Worm (Caenorhabditis elegans): Measurements from ENCODE around the gene srbc-12.
"Not testable (repeated sequence)": the region's sequence is repeated elsewhere in the genome, so short reads cannot be mapped to it uniquely, and the experiment has no call there.

Gene srbc-12

DNA sequence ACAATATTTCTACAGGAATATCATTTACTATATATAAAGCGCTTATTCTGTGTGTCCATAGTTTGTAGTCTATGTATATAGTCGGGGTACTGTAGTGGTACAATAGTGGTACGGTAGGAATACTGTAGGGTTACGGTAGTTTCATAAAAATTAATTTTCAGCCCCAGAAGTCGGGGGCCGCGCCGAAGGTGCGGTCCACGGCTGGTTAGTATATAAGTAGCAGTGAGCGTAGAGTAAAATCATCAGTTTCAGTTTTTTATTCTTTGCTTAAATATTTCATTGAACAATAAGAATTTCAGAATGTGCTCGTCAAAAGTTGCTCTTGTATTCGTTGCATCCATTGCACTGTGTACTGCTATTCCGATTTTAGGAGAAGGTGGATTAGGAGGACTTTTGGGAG, 41.2 kb downstream of the srbc-12 start, which contains the start of gene srlf-22:
srlf-22 (plus strand) TSS at position 301 of the 400 bp plus-strand sequence.
- TF ChIP-seq hnd-1, ceh-36, B0310.2 (tag; optimal IDR thresholded peaks at IDR 0.05): not testable (repeated sequence)

DNA sequence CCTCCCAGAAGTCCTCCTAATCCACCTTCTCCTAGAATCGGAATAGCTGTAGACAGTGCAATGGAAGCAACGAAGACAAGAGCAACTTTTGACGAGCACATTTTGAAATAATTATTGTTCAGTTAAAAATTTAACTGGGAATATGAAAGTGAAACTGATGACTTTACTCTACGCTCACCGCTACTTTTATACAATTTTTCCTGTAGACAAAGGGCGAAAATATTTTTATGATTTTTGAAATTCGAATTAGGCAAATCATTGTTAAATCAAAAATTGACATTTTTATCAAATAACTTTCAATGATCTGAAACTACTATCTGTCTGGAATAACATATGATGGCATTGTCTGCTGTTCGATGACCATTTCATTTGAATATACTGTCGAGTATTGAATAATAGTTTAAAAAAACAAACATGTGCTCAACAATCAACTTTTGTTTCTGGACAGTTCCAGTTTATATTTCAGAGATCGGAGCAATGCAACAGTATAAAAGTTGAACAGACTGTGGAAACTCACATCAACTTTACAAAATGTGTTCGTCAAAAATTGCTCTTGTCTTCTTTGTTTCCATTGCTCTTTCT, 43.9 kb downstream of the srbc-12 start, which contains the start of the genes srlf-23 and srlf-20:
srlf-23 (minus strand) TSS at position 101 of the 582 bp plus-strand sequence.
srlf-20 (plus strand) TSS at position 532 of the 582 bp plus-strand sequence.
- no peak for TF ChIP-seq tra-4 (tag; optimal IDR thresholded peaks at IDR 0.05)
- no peak for TF ChIP-seq aly-1 (tag; optimal IDR thresholded peaks at IDR 0.05)
- no peak for TF ChIP-seq ceh-36 (tag; optimal IDR thresholded peaks at IDR 0.05)
- no peak for TF ChIP-seq flt-1 (GFP tag; IDR thresholded peaks at IDR 0.05)
- TF ChIP-seq pes-1 (GFP tag; IDR thresholded peaks at IDR 0.05), result no peak
- no peak for TF ChIP-seq hnd-1 (tag; optimal IDR thresholded peaks at IDR 0.05)
- TF ChIP-seq B0310.2 (tag; optimal IDR thresholded peaks at IDR 0.05), result no peak
- no peak for TF ChIP-seq hmbx-1 (tag; optimal IDR thresholded peaks at IDR 0.05)
- no peak for TF ChIP-seq tbx-11 (GFP tag; IDR thresholded peaks at IDR 0.05)
- TF ChIP-seq ets-7 (tag; optimal IDR thresholded peaks at IDR 0.05), result no peak
- TF ChIP-seq sea-1 (GFP tag; conservative IDR thresholded peaks at IDR 0.05), result no peak
- no peak for TF ChIP-seq F13C5.2 (tag; optimal IDR thresholded peaks at IDR 0.05)
- TF ChIP-seq ama-1 (optimal IDR thresholded peaks at IDR 0.05), result no peak
- TF ChIP-seq tbx-37 (GFP tag; conservative IDR thresholded peaks at IDR 0.05), result no peak
- no peak for TF ChIP-seq scrt-1 (GFP tag; IDR thresholded peaks at IDR 0.05)
- TF ChIP-seq ceh-13 (GFP tag; optimal IDR thresholded peaks at IDR 0.05), result no peak
- TF ChIP-seq hmg-4 (GFP tag; optimal IDR thresholded peaks at IDR 0.05), result no peak

DNA sequence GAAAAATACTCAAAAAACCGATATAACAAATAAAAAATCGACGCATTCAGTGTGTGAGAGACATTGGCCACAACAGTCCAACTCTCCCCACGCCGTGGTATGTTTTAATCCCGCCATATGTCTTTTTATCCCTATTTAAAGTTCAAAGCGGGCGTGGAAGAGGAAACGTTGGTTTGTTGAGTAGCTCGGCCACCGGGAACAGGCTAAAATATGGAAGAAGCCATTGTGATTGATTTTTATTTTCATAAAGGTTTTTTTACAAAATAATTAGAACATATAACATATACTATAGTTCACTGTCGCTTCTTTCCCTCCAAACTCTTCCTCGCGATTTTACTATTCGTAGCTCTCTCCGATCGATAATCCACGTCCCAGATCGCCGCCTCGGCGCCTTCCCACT, 49.5 kb downstream of the srbc-12 start, which contains the start of gene nas-32:
nas-32 (minus strand) TSS at position 101 of the 400 bp plus-strand sequence.
- TF ChIP-seq ets-7 (tag; optimal IDR thresholded peaks at IDR 0.05), result no peak
- TF ChIP-seq aly-1 (tag; optimal IDR thresholded peaks at IDR 0.05), result no peak
- TF ChIP-seq pes-1 (GFP tag; IDR thresholded peaks at IDR 0.05), result no peak
- no peak for TF ChIP-seq tbx-37 (GFP tag; conservative IDR thresholded peaks at IDR 0.05)
- TF ChIP-seq hmbx-1 (tag; optimal IDR thresholded peaks at IDR 0.05), result no peak
- no peak for TF ChIP-seq hnd-1 (tag; optimal IDR thresholded peaks at IDR 0.05)
- no peak for TF ChIP-seq tra-4 (tag; optimal IDR thresholded peaks at IDR 0.05)
- TF ChIP-seq B0310.2 (tag; optimal IDR thresholded peaks at IDR 0.05), result no peak

Measured in whole organism, early embryonic.